Fruit fly (Drosophila melanogaster): Measurements from ENCODE around the gene CG1677.

The CG1677 gene

dm6 chrX:7416953-7417352, 11.4 kb upstream of the CG1677 start, which contains the start of gene CG34337:
CG34337 (plus strand) TSS chrX:7417253.
- TF ChIP-seq Eip75B (GFP tag; optimal IDR thresholded peaks at IDR 0.05) (no peak), Gug (GFP tag; IDR thresholded peaks at IDR 0.05) (no peak), CG6854 (GFP tag; optimal IDR thresholded peaks at IDR 0.05) (no peak), CG4318 (GFP tag; optimal IDR thresholded peaks at IDR 0.05) (no peak), cyc (GFP tag; optimal IDR thresholded peaks at IDR 0.05) (no peak), CG8319 (GFP tag; optimal IDR thresholded peaks at IDR 0.05) (no peak), Hr39 (GFP tag; optimal IDR thresholded peaks at IDR 0.05) (no peak), CG34406 (GFP tag; optimal IDR thresholded peaks at IDR 0.05) (no peak), CG11902 (GFP tag; optimal IDR thresholded peaks at IDR 0.05) (no peak), CG16779 (tag; optimal IDR thresholded peaks at IDR 0.05) (no peak), CG10669 (GFP tag; optimal IDR thresholded peaks at IDR 0.05) (no peak), OdsH (GFP tag; optimal IDR thresholded peaks at IDR 0.05) (no peak), Sox14 (GFP tag; optimal IDR thresholded peaks at IDR 0.05) (no peak), fkh (GFP tag; optimal IDR thresholded peaks at IDR 0.05) (no peak), CG7368 (GFP tag; optimal IDR thresholded peaks at IDR 0.05) (no peak), topi (GFP tag; optimal IDR thresholded peaks at IDR 0.05) (no peak), Smox (GFP tag; optimal IDR thresholded peaks at IDR 0.05) (no peak)

- TF ChIP-seq Eip78C (GFP tag) (no peak), lz (GFP tag; optimal IDR thresholded peaks at IDR 0.05) (no peak), Hr38 (GFP tag; optimal IDR thresholded peaks at IDR 0.05) (no peak), CG31627 (GFP tag; optimal IDR thresholded peaks at IDR 0.05) (no peak), CG8319 (GFP tag; optimal IDR thresholded peaks at IDR 0.05) (no peak)
These were observed 9.4 kb upstream of the CG1677 start for dm6 chrX:7415027-7415426.

- TF ChIP-seq CG3919 (GFP tag; optimal IDR thresholded peaks at IDR 0.05) (no peak), Hr4 (GFP tag; optimal IDR thresholded peaks at IDR 0.05) (no peak), fkh (GFP tag; optimal IDR thresholded peaks at IDR 0.05) (no peak)
These were observed 8.0 kb upstream of the CG1677 start, which contains the start of gene CG42705 for dm6 chrX:7413569-7413968. CG42705 (plus strand) TSS chrX:7413869.

dm6 chrX:7412368-7412767, 6.8 kb upstream of the CG1677 start, which contains the start of gene CG42704:
CG42704 (plus strand) TSS chrX:7412668.
- no peak for TF ChIP-seq eg (GFP tag; IDR thresholded peaks at IDR 0.05)
- no peak for TF ChIP-seq Eip75B (GFP tag; optimal IDR thresholded peaks at IDR 0.05)
- TF ChIP-seq CG11902 (GFP tag; optimal IDR thresholded peaks at IDR 0.05) = no peak
- no peak for TF ChIP-seq OdsH (GFP tag; optimal IDR thresholded peaks at IDR 0.05)
- TF ChIP-seq fd85E (GFP tag; optimal IDR thresholded peaks at IDR 0.05) = no peak
- no peak for TF ChIP-seq Hr38 (GFP tag; optimal IDR thresholded peaks at IDR 0.05)
- no peak for TF ChIP-seq ss (GFP tag; optimal IDR thresholded peaks at IDR 0.05)
- no peak for TF ChIP-seq svp (GFP tag)
- no peak for TF ChIP-seq lz (GFP tag; optimal IDR thresholded peaks at IDR 0.05)
- TF ChIP-seq CG6792 (GFP tag; optimal IDR thresholded peaks at IDR 0.05) = no peak
- no peak for TF ChIP-seq CG10669 (GFP tag; optimal IDR thresholded peaks at IDR 0.05)
- no peak for TF ChIP-seq cyc (GFP tag; optimal IDR thresholded peaks at IDR 0.05)

- TF ChIP-seq CG31627 (GFP tag; optimal IDR thresholded peaks at IDR 0.05) = no peak
- no peak for TF ChIP-seq dac (GFP tag; optimal IDR thresholded peaks at IDR 0.05)
- TF ChIP-seq esn (GFP tag; optimal IDR thresholded peaks at IDR 0.05) = no peak
- no peak for TF ChIP-seq acj6 (GFP tag; optimal IDR thresholded peaks at IDR 0.05)
- TF ChIP-seq topi (GFP tag; optimal IDR thresholded peaks at IDR 0.05) = no peak
- no peak for TF ChIP-seq CG8319 (GFP tag; optimal IDR thresholded peaks at IDR 0.05)
- TF ChIP-seq OdsH (GFP tag; optimal IDR thresholded peaks at IDR 0.05) = no peak
- no peak for TF ChIP-seq CG32006 (GFP tag; optimal IDR thresholded peaks at IDR 0.05)
- TF ChIP-seq Eip93F (GFP tag; optimal IDR thresholded peaks at IDR 0.05) = no peak
- no peak for TF ChIP-seq achi (GFP tag; optimal IDR thresholded peaks at IDR 0.05)
- no peak for TF ChIP-seq CG34406 (GFP tag; optimal IDR thresholded peaks at IDR 0.05)
- TF ChIP-seq CG6792 (GFP tag; optimal IDR thresholded peaks at IDR 0.05) = no peak
- TF ChIP-seq CG4318 (GFP tag; optimal IDR thresholded peaks at IDR 0.05) = no peak
- TF ChIP-seq CG11294 (GFP tag; IDR thresholded peaks at IDR 0.05) = no peak
These were observed 6.2 kb upstream of the CG1677 start, which contains the start of gene CG42246 for dm6 chrX:7411806-7412205. CG42246 (minus strand) TSS chrX:7411906.

All from whole organism, prepupa.